Worm (Caenorhabditis elegans): ENCODE measurements around the gene F28C6.8.

ce11 chrII:8585921-8586320 is 20.7 kb upstream of the F28C6.8 start:
- TF ChIP-seq lin-14 (GFP tag; optimal IDR thresholded peaks at IDR 0.05) = no peak
- no peak for TF ChIP-seq ztf-11 (tag; optimal IDR thresholded peaks at IDR 0.05)
- no peak for TF ChIP-seq mdl-1 (tag; optimal IDR thresholded peaks at IDR 0.05)
- no peak for TF ChIP-seq zag-1 (tag; optimal IDR thresholded peaks at IDR 0.05)
- no peak for TF ChIP-seq nhr-237 (tag; optimal IDR thresholded peaks at IDR 0.05)
- no peak for TF ChIP-seq nhr-76 (tag; optimal IDR thresholded peaks at IDR 0.05)
- TF ChIP-seq ama-1 (optimal IDR thresholded peaks at IDR 0.05) = no peak
- no peak for TF ChIP-seq efl-1 (optimal IDR thresholded peaks at IDR 0.05)
- TF ChIP-seq efl-1 (GFP tag; optimal IDR thresholded peaks at IDR 0.05 in 1 of 2) = no peak
- TF ChIP-seq grh-1 (GFP tag; IDR thresholded peaks at IDR 0.05) = no peak
- TF ChIP-seq unc-62 (GFP tag; optimal IDR thresholded peaks at IDR 0.05) = no peak
- no peak for TF ChIP-seq unc-86 (tag; optimal IDR thresholded peaks at IDR 0.05)

Data from whole organism, L1 larva.